Worm (Caenorhabditis elegans): Measurements from ENCODE around the gene T19C3.3.

ce11 chrIII:647248-647647 is 32.9 kb upstream of the T19C3.3 start:
- TF ChIP-seq klf-2 (GFP tag; conservative IDR thresholded peaks at IDR 0.05) (no peak), flt-1 (GFP tag; IDR thresholded peaks at IDR 0.05) (no peak), tab-1 (GFP tag; IDR thresholded peaks at IDR 0.05) (no peak), T22C8.4 (GFP tag; IDR thresholded peaks at IDR 0.05) (no peak), med-1 (GFP tag; optimal IDR thresholded peaks at IDR 0.05; ENCODE audit: insufficient read depth) (no peak), ztf-29 (GFP tag; IDR thresholded peaks at IDR 0.05) (no peak), ztf-23 (GFP tag; IDR thresholded peaks at IDR 0.05) (no peak)
